Fruit fly (Drosophila melanogaster) whole organism, prepupa: ENCODE results near the gene PGAP1.
A peak's percentile ranks its signal among the peaks of the same experiment; 100 is the strongest.

Experiments
- Blimp-1 ChIP-seq: fragments of 200-800 bp; sonication (Bioruptor generic); optimal IDR thresholded peaks from 3 replicates; lab custom pipeline; 2017; ENCODE audit warnings: missing biosample characterization, missing genetic modification characterization, mild to moderate bottlenecking, moderate library complexity, missing genetic modification reagents
- CG10631 ChIP-seq: fragments of 200-800 bp; sonication (Bioruptor generic); optimal IDR thresholded peaks from 2 replicates; lab custom pipeline; 2016; ENCODE audit warnings: missing biosample characterization, missing genetic modification characterization
- CG10669 ChIP-seq: fragments of 200-800 bp; sonication (Bioruptor generic); optimal IDR thresholded peaks from 3 replicates; lab custom pipeline; 2018; ENCODE audit warnings: missing biosample characterization, mild to moderate bottlenecking, missing genetic modification characterization, moderate library complexity
- CG11902 ChIP-seq: fragments of 200-800 bp; sonication (Bioruptor generic); optimal IDR thresholded peaks from 3 replicates; lab custom pipeline; 2016; ENCODE audit warnings: missing biosample characterization, missing genetic modification characterization
- CG15336 ChIP-seq: fragments of 200-800 bp; sonication (Bioruptor generic); IDR thresholded peaks from 2 replicates; pipeline ENCODE4 v1.3.6; 2022; ENCODE audit warnings: missing biosample characterization, missing genetic modification characterization
- CG1621 ChIP-seq: fragments of 200-800 bp; sonication (Bioruptor generic); optimal IDR thresholded peaks from 3 replicates; lab custom pipeline; 2018; ENCODE audit warnings: missing biosample characterization, mild to moderate bottlenecking, missing genetic modification characterization
- CG16779 ChIP-seq: fragments of 200-800 bp; sonication (Bioruptor generic); optimal IDR thresholded peaks from 3 replicates; lab custom pipeline; 2017; ENCODE audit warnings: missing biosample characterization, mild to moderate bottlenecking, missing genetic modification characterization
- CG3032 ChIP-seq: fragments of 200-800 bp; optimal IDR thresholded peaks from 2 replicates; lab custom pipeline; 2019; ENCODE audit warnings: missing biosample characterization, mild to moderate bottlenecking, missing genetic modification characterization, moderate library complexity
- CG32006 ChIP-seq: fragments of 200-800 bp; sonication (Bioruptor generic); optimal IDR thresholded peaks from 3 replicates; lab custom pipeline; 2017; ENCODE audit warnings: missing biosample characterization, mild to moderate bottlenecking, missing genetic modification characterization
- CG34406 ChIP-seq: fragments of 200-800 bp; sonication (Bioruptor generic); optimal IDR thresholded peaks from 3 replicates; lab custom pipeline; 2016; ENCODE audit warnings: missing biosample characterization, missing genetic modification characterization
- CG3919 ChIP-seq: fragments of 200-800 bp; sonication (Bioruptor generic); optimal IDR thresholded peaks from 3 replicates; lab custom pipeline; 2016; ENCODE audit warnings: missing biosample characterization, missing genetic modification characterization
- CG4318 ChIP-seq: fragments of 200-800 bp; sonication (Bioruptor generic); optimal IDR thresholded peaks from 3 replicates; lab custom pipeline; 2017; ENCODE audit warnings: missing biosample characterization, mild to moderate bottlenecking, missing genetic modification characterization
- CG6163 ChIP-seq: fragments of 200-800 bp; sonication (Bioruptor generic); IDR thresholded peaks from 3 replicates; pipeline ENCODE4 v1.3.6; 2022; ENCODE audit warnings: missing biosample characterization, missing genetic modification characterization
- CG6276 ChIP-seq: fragments of 200-800 bp; sonication (Bioruptor generic); optimal IDR thresholded peaks from 2 replicates; lab custom pipeline; 2017; ENCODE audit warnings: missing biosample characterization, mild to moderate bottlenecking, missing genetic modification characterization
- CG6792 ChIP-seq: fragments of 200-800 bp; sonication (Bioruptor generic); optimal IDR thresholded peaks from 3 replicates; lab custom pipeline; 2016; ENCODE audit warnings: missing biosample characterization, missing genetic modification characterization
- CG7368 ChIP-seq: fragments of 200-800 bp; sonication (Bioruptor generic); optimal IDR thresholded peaks from 3 replicates; lab custom pipeline; 2016; ENCODE audit warnings: missing biosample characterization, missing genetic modification characterization
- CG8319 ChIP-seq: fragments of 200-800 bp; sonication (Bioruptor generic); optimal IDR thresholded peaks from 3 replicates; lab custom pipeline; 2016; ENCODE audit warnings: missing biosample characterization, missing genetic modification characterization
- CG8632 ChIP-seq: fragments of 200-800 bp; sonication (Bioruptor generic); optimal IDR thresholded peaks from 3 replicates; lab custom pipeline; 2016; ENCODE audit warnings: missing biosample characterization, missing genetic modification characterization
- CG9139 ChIP-seq: fragments of 200-800 bp; sonication (Bioruptor generic); optimal IDR thresholded peaks from 3 replicates; lab custom pipeline; 2017; ENCODE audit warnings: missing biosample characterization, mild to moderate bottlenecking, missing genetic modification characterization
- Eip75B ChIP-seq: fragments of 200-800 bp; sonication (Bioruptor generic); optimal IDR thresholded peaks from 3 replicates; lab custom pipeline; 2016; ENCODE audit warnings: missing biosample characterization, missing genetic modification characterization
- Eip78C ChIP-seq: fragments of 200-800 bp; sonication (Bioruptor generic); peaks from one replicate; lab custom pipeline; 2016; ENCODE audit warnings: missing biosample characterization, missing genetic modification characterization
- Eip93F ChIP-seq: fragments of 200-800 bp; sonication (Bioruptor generic); optimal IDR thresholded peaks from 2 replicates; lab custom pipeline; 2016; ENCODE audit warnings: missing biosample characterization, mild to moderate bottlenecking, missing genetic modification characterization
- Ets21C ChIP-seq: fragments of 200-800 bp; sonication (Bioruptor generic); optimal IDR thresholded peaks from 3 replicates; lab custom pipeline; 2016; ENCODE audit warnings: missing biosample characterization, missing genetic modification characterization
- Ets96B ChIP-seq: fragments of 200-800 bp; optimal IDR thresholded peaks from 2 replicates; lab custom pipeline; 2019; ENCODE audit warnings: missing biosample characterization, mild to moderate bottlenecking, missing genetic modification characterization, moderate library complexity
- Hr38 ChIP-seq: sonication (Bioruptor generic); optimal IDR thresholded peaks from 2 replicates; lab custom pipeline; 2016; ENCODE audit warnings: missing biosample characterization, missing genetic modification characterization
- Hr39 ChIP-seq: fragments of 200-800 bp; sonication (Bioruptor generic); optimal IDR thresholded peaks from 2 replicates; lab custom pipeline; 2016; ENCODE audit warnings: missing biosample characterization, missing genetic modification characterization
- Hr4 ChIP-seq: fragments of 200-800 bp; sonication (Bioruptor generic); optimal IDR thresholded peaks from 3 replicates; lab custom pipeline; 2016; ENCODE audit warnings: missing biosample characterization, missing genetic modification characterization
- Lpt ChIP-seq: fragments of 200-800 bp; sonication (Bioruptor generic); optimal IDR thresholded peaks from 3 replicates; lab custom pipeline; 2016; ENCODE audit warnings: missing biosample characterization, missing genetic modification characterization
- Met ChIP-seq: fragments of 200-800 bp; sonication (Bioruptor generic); optimal IDR thresholded peaks from 3 replicates; lab custom pipeline; 2016; ENCODE audit warnings: missing biosample characterization, missing genetic modification characterization
- OdsH ChIP-seq: fragments of 200-800 bp; sonication (Bioruptor generic); optimal IDR thresholded peaks from 3 replicates; lab custom pipeline; 2016; ENCODE audit warnings: missing biosample characterization, missing genetic modification characterization
- Smox ChIP-seq: fragments of 200-800 bp; sonication (Bioruptor generic); optimal IDR thresholded peaks from 3 replicates; lab custom pipeline; 2016; ENCODE audit warnings: missing biosample characterization, missing genetic modification characterization
- Sox102F ChIP-seq: fragments of 200-800 bp; sonication (Bioruptor generic); optimal IDR thresholded peaks from 2 replicates; lab custom pipeline; 2016; ENCODE audit warnings: missing biosample characterization, mild to moderate bottlenecking, missing genetic modification characterization
- Sox14 ChIP-seq: fragments of 200-800 bp; sonication (Bioruptor generic); optimal IDR thresholded peaks from 3 replicates; lab custom pipeline; 2016; ENCODE audit warnings: missing biosample characterization, missing genetic modification characterization
- Sox15 ChIP-seq: fragments of 200-800 bp; sonication (Bioruptor generic); optimal IDR thresholded peaks from 3 replicates; lab custom pipeline; 2016; ENCODE audit warnings: missing biosample characterization, missing genetic modification characterization
- acj6 ChIP-seq: fragments of 200-800 bp; sonication (Bioruptor generic); optimal IDR thresholded peaks from 3 replicates; lab custom pipeline; 2016; ENCODE audit warnings: missing biosample characterization, missing genetic modification characterization
- cyc ChIP-seq: fragments of 200-800 bp; sonication (Bioruptor generic); optimal IDR thresholded peaks from 3 replicates; lab custom pipeline; 2016; ENCODE audit warnings: missing biosample characterization, missing genetic modification characterization
- dsx ChIP-seq: fragments of 200-800 bp; optimal IDR thresholded peaks from 3 replicates; lab custom pipeline; 2019; ENCODE audit warnings: missing biosample characterization, mild to moderate bottlenecking, missing genetic modification characterization, moderate library complexity; ENCODE audit not compliant: poor library complexity, severe bottlenecking
- fd59A ChIP-seq: fragments of 200-800 bp; sonication (Bioruptor generic); optimal IDR thresholded peaks from 2 replicates; lab custom pipeline; 2017; ENCODE audit warnings: missing biosample characterization, mild to moderate bottlenecking, missing genetic modification characterization, missing genetic modification reagents
- fd85E ChIP-seq: fragments of 200-800 bp; sonication (Bioruptor generic); optimal IDR thresholded peaks from 3 replicates; lab custom pipeline; 2016; ENCODE audit warnings: missing biosample characterization, missing genetic modification characterization
- lz ChIP-seq: fragments of 200-800 bp; sonication (Bioruptor generic); optimal IDR thresholded peaks from 3 replicates; lab custom pipeline; 2016; ENCODE audit warnings: missing biosample characterization, missing genetic modification characterization
- net ChIP-seq: fragments of 200-800 bp; sonication (Bioruptor generic); optimal IDR thresholded peaks from 3 replicates; lab custom pipeline; 2016; ENCODE audit warnings: missing biosample characterization, missing genetic modification characterization
- pdm3 ChIP-seq: fragments of 200-800 bp; sonication (Bioruptor generic); optimal IDR thresholded peaks from 3 replicates; lab custom pipeline; 2016; ENCODE audit warnings: missing biosample characterization, missing genetic modification characterization
- salr ChIP-seq, 2 experiments: fragments of 200-800 bp; sonication (Bioruptor generic); optimal IDR thresholded peaks; 3 replicates each; lab custom pipeline; 2016 to 2018; ENCODE audit warnings: missing biosample characterization in 2 of 2, missing genetic modification characterization in 2 of 2, mild to moderate bottlenecking in 1 of 2
- spab ChIP-seq: fragments of 200-800 bp; sonication (Bioruptor generic); optimal IDR thresholded peaks from 2 replicates; lab custom pipeline; 2017; ENCODE audit warnings: missing biosample characterization, mild to moderate bottlenecking, missing genetic modification characterization, missing genetic modification reagents
- ss ChIP-seq, 2 experiments: fragments of 200-800 bp; sonication (Bioruptor generic); optimal IDR thresholded peaks; 2 replicates in 1 of 2; 3 replicates in 1 of 2; lab custom pipeline; 2017 to 2018; ENCODE audit warnings: mild to moderate bottlenecking in 2 of 2, missing biosample characterization in 2 of 2, missing genetic modification characterization in 2 of 2, moderate library complexity in 1 of 2
- topi ChIP-seq: fragments of 200-800 bp; sonication (Bioruptor generic); optimal IDR thresholded peaks from 3 replicates; lab custom pipeline; 2016; ENCODE audit warnings: missing biosample characterization, missing genetic modification characterization
- vri ChIP-seq: fragments of 200-800 bp; sonication (Bioruptor generic); optimal IDR thresholded peaks from 3 replicates; lab custom pipeline; 2016; ENCODE audit warnings: missing biosample characterization, mild to moderate bottlenecking, missing genetic modification characterization

The PGAP1 gene

dm6 chrX:5737676-5738220 is 48.5 kb upstream of the PGAP1 start, which contains the start of gene Snx27 (continued):
- TF ChIP-seq CG3919 (GFP tag; lab: Kevin White, UChicago): no peak
- no peak for TF ChIP-seq spab
- TF ChIP-seq Sox102F: peak; percentile 54
- TF ChIP-seq lz (GFP tag; lab: Kevin White, UChicago): peak; percentile 37
- TF ChIP-seq net (GFP tag; lab: Kevin White, UChicago): no peak
- TF ChIP-seq pdm3: peak; percentile 11
- no peak for TF ChIP-seq OdsH (GFP tag; lab: Kevin White, UChicago)
- TF ChIP-seq Ets96B (tag; lab: Kevin White, UChicago): no peak
- peak; percentile 99 for TF ChIP-seq Blimp-1 (GFP tag; lab: Kevin White, UChicago)
- TF ChIP-seq Eip93F (GFP tag; lab: Kevin White, UChicago): no peak
- TF ChIP-seq cyc: no peak
- TF ChIP-seq Hr38: no peak
- TF ChIP-seq Eip78C (GFP tag; lab: Kevin White, UChicago): peak; percentile 60
- no peak for TF ChIP-seq CG7368 (GFP tag; lab: Kevin White, UChicago)
- TF ChIP-seq salr (GFP tag; optimal IDR thresholded peaks at IDR 0.05; lab: Kevin White, UChicago): no peak
- peak; percentile 12 for TF ChIP-seq Eip75B (GFP tag; lab: Kevin White, UChicago)
- no peak for TF ChIP-seq CG9139 (GFP tag; lab: Kevin White, UChicago)
- no peak for TF ChIP-seq Lpt
- TF ChIP-seq CG6792 (GFP tag; lab: Kevin White, UChicago): no peak
- peak; percentile 31 for TF ChIP-seq Met
- no peak for TF ChIP-seq CG8319 (GFP tag; lab: Kevin White, UChicago)
- no peak for TF ChIP-seq CG10669
- no peak for TF ChIP-seq CG6276 (GFP tag; lab: Kevin White, UChicago)
- TF ChIP-seq Hr4 (GFP tag; lab: Kevin White, UChicago): no peak
- TF ChIP-seq CG15336 (GFP tag; lab: Robert Waterston, UW): no peak; the same call in 1 of the 2 replicates

dm6 chrX:5737157-5737556 is 47.9 kb upstream of the PGAP1 start:
- TF ChIP-seq OdsH (GFP tag; lab: Kevin White, UChicago) (peak; percentile 9), net (GFP tag; lab: Kevin White, UChicago) (peak; percentile 29), Smox (no peak), CG7368 (GFP tag; lab: Kevin White, UChicago) (peak; percentile 32), CG11902 (no peak), Hr4 (GFP tag; lab: Kevin White, UChicago) (peak; percentile 25), CG32006 (GFP tag; lab: Kevin White, UChicago) (peak; percentile 34), salr (GFP tag; optimal IDR thresholded peaks at IDR 0.05; lab: Kevin White, UChicago) (no peak), CG6163 (GFP tag; lab: Robert Waterston, UW) (peak; percentile 66), Sox14 (peak; percentile 2), fd85E (GFP tag; lab: Kevin White, UChicago) (no peak), Eip78C (GFP tag; lab: Kevin White, UChicago) (no peak), CG3032 (tag; lab: Kevin White, UChicago) (peak; percentile 11), CG8632 (GFP tag; lab: Kevin White, UChicago) (no peak), Ets21C (no peak), CG10631 (peak; percentile 29), vri (GFP tag; lab: Kevin White, UChicago) (no peak), CG1621 (tag; lab: Kevin White, UChicago) (peak; percentile 36), lz (GFP tag; lab: Kevin White, UChicago) (no peak), spab (no peak), CG34406 (no peak), CG15336 (GFP tag; lab: Robert Waterston, UW) (0 out of 2 replicates have a peak, but pooled peaks have one; percentile 31), CG16779 (tag; lab: Kevin White, UChicago) (no peak), topi (no peak), fd59A (GFP tag; lab: Kevin White, UChicago) (no peak), Met (no peak), Sox15 (GFP tag; lab: Kevin White, UChicago) (peak; percentile 4), CG6276 (GFP tag; lab: Kevin White, UChicago) (peak; percentile 21), Hr39 (peak; percentile 51), CG6792 (GFP tag; lab: Kevin White, UChicago) (peak; percentile 33), pdm3 (peak; percentile 11), dsx (GFP tag; lab: Kevin White, UChicago) (no peak), CG10669 (no peak), Eip75B (GFP tag; lab: Kevin White, UChicago) (peak; percentile 1), CG4318 (no peak), ss (GFP tag; optimal IDR thresholded peaks at IDR 0.05; lab: Kevin White, UChicago) (no peak), CG8319 (GFP tag; lab: Kevin White, UChicago) (no peak), cyc (peak; percentile 29), acj6 (GFP tag; lab: Kevin White, UChicago) (peak; percentile 11)
